Worm (Caenorhabditis elegans): Measurements from ENCODE around the gene Y62E10A.20.

The Y62E10A.20 gene

DNA sequence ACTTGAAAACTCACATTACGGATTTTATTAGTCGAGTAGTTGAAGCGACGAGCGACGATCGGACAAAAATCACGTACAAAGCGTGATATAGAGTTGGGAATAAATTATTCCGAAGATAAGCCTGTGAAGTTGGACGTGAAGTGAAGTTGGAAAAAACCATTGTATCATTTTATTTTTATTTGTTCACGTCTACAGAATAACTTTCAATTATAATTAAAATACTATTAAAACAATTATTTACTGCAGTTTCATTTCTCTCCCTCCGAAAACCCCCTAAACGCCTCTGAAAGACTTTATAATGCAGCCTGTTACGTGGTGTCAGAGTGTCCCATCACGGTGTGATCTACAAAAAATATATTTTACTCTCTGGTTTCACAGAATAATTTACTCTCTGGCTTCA is 25.7 kb downstream of the Y62E10A.20 start, which contains the start of gene Y62E10A.3:
Gene Y62E10A.3, minus strand, starts transcription at position 101 of the 400 bp plus-strand sequence.
- TF ChIP-seq him-1 (tag; optimal IDR thresholded peaks at IDR 0.05) = no peak
- TF ChIP-seq dao-5 (tag; optimal IDR thresholded peaks at IDR 0.05) = no peak
- no peak for TF ChIP-seq W03F9.2 (tag; optimal IDR thresholded peaks at IDR 0.05)

DNA sequence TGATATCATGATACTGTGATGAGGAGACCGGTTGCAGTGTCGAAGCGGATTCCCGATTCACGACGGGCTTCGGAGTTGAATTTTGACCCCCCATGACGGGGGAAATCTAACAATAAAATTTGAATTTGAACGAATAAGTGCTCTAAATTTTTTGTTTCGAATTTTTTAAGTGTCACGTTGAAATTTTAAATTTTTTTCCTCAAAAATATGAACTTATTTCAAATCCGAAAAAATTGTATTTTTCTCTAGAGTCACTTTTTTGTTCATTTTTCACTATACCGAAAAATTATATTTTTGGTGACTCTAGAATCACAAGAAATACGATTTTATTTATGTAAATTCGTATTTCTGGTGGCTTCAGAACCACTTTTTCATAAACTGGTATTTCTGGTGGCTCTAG is 27.4 kb downstream of the Y62E10A.20 start, which contains the start of gene W02A2.8:
Gene W02A2.8, minus strand, starts transcription at position 101 of the 400 bp plus-strand sequence.
- TF ChIP-seq W03F9.2 (tag; optimal IDR thresholded peaks at IDR 0.05) (no peak), him-1 (tag; optimal IDR thresholded peaks at IDR 0.05) (no peak), dao-5 (tag; optimal IDR thresholded peaks at IDR 0.05) (no peak)

DNA sequence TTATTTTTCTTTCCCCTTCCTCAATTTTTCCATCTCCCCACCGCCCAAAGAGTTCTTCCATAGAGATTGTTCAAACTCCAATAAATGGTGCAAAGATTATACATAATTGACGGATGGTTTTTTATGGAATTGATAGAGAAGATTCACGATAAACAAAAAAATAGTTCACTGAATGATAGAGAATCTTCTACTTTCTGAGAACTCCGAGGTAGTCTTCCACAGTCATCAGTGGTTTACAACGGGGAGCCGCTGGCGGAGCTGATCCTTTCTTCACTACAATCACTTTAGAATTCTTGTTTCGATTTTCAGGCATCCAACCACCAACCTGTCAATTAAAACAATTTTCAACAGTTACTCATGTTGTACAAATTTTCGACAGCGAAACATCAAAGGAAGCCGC is 29.9 kb downstream of the Y62E10A.20 start:
- TF ChIP-seq W03F9.2 (tag; optimal IDR thresholded peaks at IDR 0.05) = no peak
- TF ChIP-seq him-1 (tag; optimal IDR thresholded peaks at IDR 0.05) = no peak
- TF ChIP-seq dao-5 (tag; optimal IDR thresholded peaks at IDR 0.05) = no peak

DNA sequence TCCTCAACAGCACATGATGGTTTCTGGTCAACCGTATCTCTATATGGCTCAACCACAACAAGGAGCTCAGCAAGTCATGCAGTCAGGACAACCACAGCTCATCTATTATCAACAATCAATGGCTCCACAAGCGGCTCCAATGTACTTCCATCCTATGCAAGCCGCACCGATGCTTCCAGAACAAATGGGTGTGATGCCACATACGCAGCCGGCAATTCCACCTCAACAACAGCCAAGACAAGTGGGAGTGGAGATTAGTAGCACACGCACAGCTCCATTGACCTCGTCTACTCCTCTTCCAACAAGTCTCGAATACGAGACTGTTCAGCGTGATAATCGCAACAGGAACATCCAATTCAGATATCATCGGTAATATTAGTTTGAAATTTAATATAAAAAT is 31.8 kb downstream of the Y62E10A.20 start:
- TF ChIP-seq W03F9.2 (tag; optimal IDR thresholded peaks at IDR 0.05) (no peak), dao-5 (tag; optimal IDR thresholded peaks at IDR 0.05) (no peak), him-1 (tag; optimal IDR thresholded peaks at IDR 0.05) (no peak)

DNA sequence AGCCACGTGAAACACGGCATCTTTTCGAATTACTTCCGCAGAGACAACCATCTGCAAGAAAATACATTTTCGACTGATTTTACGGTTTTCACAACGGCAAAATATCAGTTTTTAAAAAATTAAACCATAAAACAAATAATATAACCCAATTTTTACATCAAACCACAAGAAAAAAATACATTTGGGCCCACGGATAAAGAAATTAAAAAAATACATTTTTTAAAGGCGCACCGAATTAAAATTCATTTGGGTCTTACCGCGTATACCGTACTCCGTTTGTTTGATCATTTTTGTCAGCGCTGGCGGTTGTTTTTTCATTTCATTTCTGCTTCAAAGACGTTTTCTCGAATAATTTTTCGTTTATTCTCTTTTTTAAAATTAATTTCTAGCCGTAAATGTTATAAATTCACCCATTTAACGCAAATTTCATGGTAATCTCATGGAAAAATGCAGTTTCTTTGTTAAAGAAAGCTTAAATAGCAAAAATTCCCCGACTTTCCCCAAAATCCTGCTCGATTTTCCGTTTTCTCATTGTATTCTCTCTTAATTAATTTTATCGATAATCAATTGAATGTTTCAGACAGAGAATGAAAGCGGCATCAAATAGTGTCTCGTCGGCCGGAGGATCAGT is 32.6 kb downstream of the Y62E10A.20 start, which contains the start of the genes rec-8 and mex-5:
Gene rec-8, minus strand, starts transcription at position 51 of the 631 bp plus-strand sequence.
Gene mex-5, plus strand, starts transcription at position 581 of the 631 bp plus-strand sequence.
- TF ChIP-seq him-1 (tag; optimal IDR thresholded peaks at IDR 0.05) (no peak), dao-5 (tag; optimal IDR thresholded peaks at IDR 0.05) (no peak), W03F9.2 (tag; optimal IDR thresholded peaks at IDR 0.05) (peak; percentile 27)

DNA sequence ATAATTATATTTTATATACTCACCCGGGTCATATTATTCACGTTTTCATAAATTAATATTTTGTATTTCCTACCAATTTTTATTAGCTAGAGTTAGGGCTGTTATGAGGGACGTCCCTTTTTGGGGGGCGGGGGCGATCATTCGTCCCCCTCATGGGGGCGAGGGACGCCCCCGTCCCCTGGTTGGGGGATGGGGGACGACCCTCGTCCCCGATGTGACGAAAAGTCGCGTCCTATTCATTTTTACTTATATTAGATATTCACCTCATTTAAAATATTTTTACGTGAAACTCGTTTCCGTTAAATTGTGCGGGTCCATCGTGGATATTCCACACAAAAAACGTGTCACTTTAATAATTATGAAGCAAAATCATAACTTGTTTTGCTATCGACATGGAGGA is 37.3 kb downstream of the Y62E10A.20 start, which contains the start of gene W02A2.12:
Gene W02A2.12, minus strand, starts transcription at position 240 of the 400 bp plus-strand sequence.
- TF ChIP-seq him-1 (tag; optimal IDR thresholded peaks at IDR 0.05) (no peak), W03F9.2 (tag; optimal IDR thresholded peaks at IDR 0.05) (no peak), dao-5 (tag; optimal IDR thresholded peaks at IDR 0.05) (no peak)

DNA sequence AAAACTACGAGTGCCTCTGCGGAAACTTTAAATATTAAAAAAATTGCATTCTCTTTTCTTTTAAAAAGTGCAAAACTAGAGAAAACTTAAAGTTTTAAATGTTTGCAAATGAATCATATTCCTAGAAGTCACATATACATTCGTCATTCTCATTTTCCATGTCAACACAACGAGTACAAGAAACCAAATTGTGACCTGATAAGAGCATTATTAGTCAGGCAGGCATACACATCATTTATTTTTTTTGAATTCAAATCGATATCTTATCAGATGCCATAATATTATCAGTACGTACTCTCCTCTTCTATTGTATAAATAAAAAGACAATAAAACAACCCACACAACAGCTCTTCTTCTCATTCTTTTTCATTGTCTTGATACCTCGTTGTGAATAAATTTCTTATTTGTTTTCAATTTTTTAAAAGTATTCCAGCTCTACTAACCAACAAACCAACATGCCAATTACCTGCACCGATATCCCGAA is 38.6 kb downstream of the Y62E10A.20 start, which contains the start of gene W02A2.9:
Gene W02A2.9, plus strand, starts transcription at position 434 of the 484 bp plus-strand sequence.
- TF ChIP-seq dao-5 (tag; optimal IDR thresholded peaks at IDR 0.05) = no peak
- no peak for TF ChIP-seq him-1 (tag; optimal IDR thresholded peaks at IDR 0.05)
- TF ChIP-seq W03F9.2 (tag; optimal IDR thresholded peaks at IDR 0.05) = no peak

DNA sequence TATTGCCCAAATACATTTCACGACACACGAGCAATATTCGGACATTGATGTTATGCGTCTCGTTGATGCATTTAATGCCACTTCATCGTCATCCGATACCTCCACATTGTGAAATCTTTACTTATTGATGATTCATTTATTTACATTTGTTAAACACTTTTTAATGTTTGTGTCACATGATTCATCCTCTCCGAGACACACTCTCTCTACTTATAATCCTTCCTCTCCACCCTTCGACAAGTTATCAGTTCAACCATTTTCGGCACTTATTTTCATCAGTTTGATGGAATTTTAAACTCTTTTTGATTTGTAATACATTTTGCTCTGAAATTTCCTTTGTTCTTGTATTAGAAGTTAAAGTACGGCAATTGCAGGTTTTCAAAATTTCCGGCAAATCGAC is 39.8 kb downstream of the Y62E10A.20 start:
- TF ChIP-seq W03F9.2 (tag; optimal IDR thresholded peaks at IDR 0.05) (no peak), dao-5 (tag; optimal IDR thresholded peaks at IDR 0.05) (no peak), him-1 (tag; optimal IDR thresholded peaks at IDR 0.05) (no peak)

DNA sequence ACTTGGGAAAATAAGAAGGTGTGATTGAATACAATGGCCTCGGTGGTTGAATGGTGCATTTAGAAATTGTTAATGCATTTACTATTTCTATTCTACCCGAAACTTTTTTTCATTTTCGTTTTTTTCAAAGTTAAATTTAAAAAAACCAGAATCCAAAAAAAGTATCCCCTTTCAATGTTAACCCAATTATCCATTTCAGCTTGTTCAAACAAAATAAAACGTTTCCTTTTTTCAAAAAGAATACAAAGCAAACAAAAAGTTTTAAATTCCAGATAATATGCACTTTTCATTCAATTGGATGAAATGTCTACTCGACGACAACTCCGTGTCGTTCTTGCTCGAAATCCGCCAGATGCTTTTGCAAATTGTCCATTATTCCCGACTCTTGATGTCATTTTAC is 43.3 kb downstream of the Y62E10A.20 start, which contains the start of gene W02A2.5:
Gene W02A2.5, plus strand, starts transcription at position 301 of the 400 bp plus-strand sequence.
- no peak for TF ChIP-seq him-1 (tag; optimal IDR thresholded peaks at IDR 0.05)
- no peak for TF ChIP-seq dao-5 (tag; optimal IDR thresholded peaks at IDR 0.05)
- no peak for TF ChIP-seq W03F9.2 (tag; optimal IDR thresholded peaks at IDR 0.05)

DNA sequence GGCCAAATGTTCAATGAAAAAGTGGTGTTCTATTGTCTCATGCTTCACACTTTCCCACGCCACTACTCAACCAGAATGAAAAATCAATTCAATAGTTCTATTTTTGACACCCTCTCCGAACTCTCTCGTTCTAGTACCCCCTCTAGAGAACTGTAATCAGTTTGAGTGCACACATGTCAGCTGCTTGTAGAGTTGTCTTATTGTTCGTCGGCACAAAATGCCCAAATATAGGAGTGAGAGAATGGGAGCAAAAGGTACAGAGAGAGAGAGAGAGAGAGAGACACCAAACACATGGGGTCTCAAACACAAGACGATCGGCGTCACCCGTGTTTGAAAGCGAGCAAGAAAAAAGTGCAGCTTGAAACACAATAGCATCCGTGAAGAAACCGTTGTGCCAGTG is 51.6 kb downstream of the Y62E10A.20 start:
- TF ChIP-seq him-1 (tag; optimal IDR thresholded peaks at IDR 0.05) = no peak
- TF ChIP-seq W03F9.2 (tag; optimal IDR thresholded peaks at IDR 0.05) = no peak
- TF ChIP-seq dao-5 (tag; optimal IDR thresholded peaks at IDR 0.05) = no peak
